Fruit fly (Drosophila melanogaster): ENCODE results near the gene CIA30.
A peak's percentile ranks its signal among the peaks of the same experiment; 100 is the strongest.

The CIA30 gene

dm6 chr3R:29767236-29767635 lies 30.5 kb downstream of the CIA30 start:
- TF ChIP-seq HLH106 (tag; optimal IDR thresholded peaks at IDR 0.05) (no peak), psq (GFP tag; optimal IDR thresholded peaks at IDR 0.05) (no peak), Dfd (GFP tag; optimal IDR thresholded peaks at IDR 0.05) (peak; percentile 91)

dm6 chr3R:29770930-29771329 lies 34.2 kb downstream of the CIA30 start:
- no peak for TF ChIP-seq ey (GFP tag; optimal IDR thresholded peaks at IDR 0.05)
- no peak for TF ChIP-seq Jra (GFP tag; optimal IDR thresholded peaks at IDR 0.05)
- no peak for TF ChIP-seq h (GFP tag; optimal IDR thresholded peaks at IDR 0.05)
- no peak for TF ChIP-seq CG32264 (GFP tag; optimal IDR thresholded peaks at IDR 0.05)
- no peak for TF ChIP-seq fru (GFP tag; optimal IDR thresholded peaks at IDR 0.05)
- no peak for TF ChIP-seq Sp1 (GFP tag; optimal IDR thresholded peaks at IDR 0.05)
- no peak for TF ChIP-seq HLH106 (tag; optimal IDR thresholded peaks at IDR 0.05)
- TF ChIP-seq tai (GFP tag; optimal IDR thresholded peaks at IDR 0.05): no peak
- TF ChIP-seq N (GFP tag; optimal IDR thresholded peaks at IDR 0.05): no peak
- no peak for TF ChIP-seq foxo (GFP tag; optimal IDR thresholded peaks at IDR 0.05)
- no peak for TF ChIP-seq sv (GFP tag; optimal IDR thresholded peaks at IDR 0.05)
- TF ChIP-seq jim (GFP tag; optimal IDR thresholded peaks at IDR 0.05): no peak
- no peak for TF ChIP-seq GATAd (GFP tag; optimal IDR thresholded peaks at IDR 0.05)

DNA sequence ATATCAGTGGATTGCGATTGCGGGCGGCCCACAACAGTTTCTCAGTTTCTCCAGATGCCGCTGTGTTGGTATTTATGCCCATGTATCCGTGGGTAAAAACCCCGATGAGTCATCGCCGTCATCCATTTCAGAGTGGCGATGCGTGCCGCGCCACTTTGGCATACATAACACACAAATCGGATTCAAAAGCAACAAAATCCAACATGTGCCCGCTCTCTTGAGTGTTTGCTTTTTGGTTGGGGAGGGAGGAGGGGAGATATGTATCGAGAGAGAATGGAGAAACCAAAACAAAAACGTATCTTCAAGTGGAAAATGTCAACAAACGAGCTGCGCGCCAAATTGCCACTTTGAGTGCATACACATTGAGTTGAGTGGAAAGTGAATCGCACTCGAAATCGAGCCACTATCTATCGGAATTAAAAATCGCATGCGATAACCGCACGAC lies 34.9 kb downstream of the CIA30 start:
- TF ChIP-seq dl (GFP tag; optimal IDR thresholded peaks at IDR 0.05; ENCODE audit: insufficient read depth in 1 of 2, partially characterized antibody in 2 of 2): no peak
- TF ChIP-seq CrebA (GFP tag; optimal IDR thresholded peaks at IDR 0.05; ENCODE audit: borderline replicate concordance): peak; percentile 45
- no peak for TF ChIP-seq CG9705 (GFP tag; optimal IDR thresholded peaks at IDR 0.05)
- no peak for TF ChIP-seq Rel (GFP tag; optimal IDR thresholded peaks at IDR 0.05)
- TF ChIP-seq Rel (tag; optimal IDR thresholded peaks at IDR 0.05): peak; percentile 82

dm6 chr3R:29772090-29772794 lies 35.5 kb downstream of the CIA30 start:
- TF ChIP-seq fru (GFP tag; optimal IDR thresholded peaks at IDR 0.05) (peak; percentile 7), Dif (GFP tag; optimal IDR thresholded peaks at IDR 0.05; ENCODE audit: partially characterized antibody) (peak; percentile 93), Jra (GFP tag; optimal IDR thresholded peaks at IDR 0.05) (no peak), GATAd (GFP tag; optimal IDR thresholded peaks at IDR 0.05) (no peak), usp (GFP tag; optimal IDR thresholded peaks at IDR 0.05) (no peak), ey (GFP tag; optimal IDR thresholded peaks at IDR 0.05) (no peak), sv (GFP tag; optimal IDR thresholded peaks at IDR 0.05) (no peak), Vsx2 (GFP tag; optimal IDR thresholded peaks at IDR 0.05; ENCODE audit: partially characterized antibody) (peak; percentile 32), dl (GFP tag; optimal IDR thresholded peaks at IDR 0.05; ENCODE audit: insufficient read depth in 1 of 2, partially characterized antibody in 2 of 2) (peak; percentile 91 to 92), brk (GFP tag; optimal IDR thresholded peaks at IDR 0.05) (no peak), Myc (optimal IDR thresholded peaks at IDR 0.05) (peak; percentile 29), Dfd (GFP tag; optimal IDR thresholded peaks at IDR 0.05) (no peak), br (GFP tag; optimal IDR thresholded peaks at IDR 0.05) (peak; percentile 2), woc (GFP tag; optimal IDR thresholded peaks at IDR 0.05) (peak; percentile 72), dmrt93B (GFP tag; optimal IDR thresholded peaks at IDR 0.05) (peak; percentile 70), Hr83 (GFP tag; optimal IDR thresholded peaks at IDR 0.05; ENCODE audit: poor library complexity, severe bottlenecking) (peak; percentile 55), CG9705 (GFP tag; optimal IDR thresholded peaks at IDR 0.05) (peak; percentile 47), foxo (GFP tag; optimal IDR thresholded peaks at IDR 0.05) (peak in 1 of 2 experiments; percentile 27), Hnf4 (GFP tag; optimal IDR thresholded peaks at IDR 0.05) (no peak), HLH106 (tag; optimal IDR thresholded peaks at IDR 0.05) (peak; percentile 63), psq (GFP tag; optimal IDR thresholded peaks at IDR 0.05) (peak; percentile 94), Hr78 (GFP tag; optimal IDR thresholded peaks at IDR 0.05) (no peak), CrebA (GFP tag; optimal IDR thresholded peaks at IDR 0.05; ENCODE audit: borderline replicate concordance) (no peak), Sp1 (GFP tag; optimal IDR thresholded peaks at IDR 0.05) (no peak), tai (GFP tag; optimal IDR thresholded peaks at IDR 0.05) (peak; percentile 36)

All from whole organism, wandering third instar larva.